Fruit fly (Drosophila melanogaster): Measurements from ENCODE around the gene CtsK1.

Gene CtsK1

dm6 chr3L:13993742-13994719, at the start of gene CtsK1 (continued):
- TF ChIP-seq svp (GFP tag): no peak
- peak; percentile 31 for TF ChIP-seq topi (GFP tag; optimal IDR thresholded peaks at IDR 0.05)
- peak; percentile 50 for TF ChIP-seq Hr39 (GFP tag; optimal IDR thresholded peaks at IDR 0.05)
- TF ChIP-seq dsx (GFP tag; optimal IDR thresholded peaks at IDR 0.05; ENCODE audit: poor library complexity, severe bottlenecking): peak; percentile 18
- TF ChIP-seq fkh (GFP tag; optimal IDR thresholded peaks at IDR 0.05): no peak
- TF ChIP-seq CG11294 (GFP tag; IDR thresholded peaks at IDR 0.05): peak; percentile 70
- peak; percentile 88 for TF ChIP-seq CG15336 (GFP tag; IDR thresholded peaks at IDR 0.05)
- TF ChIP-seq Gug (GFP tag; IDR thresholded peaks at IDR 0.05): peak; percentile 68
- no peak for TF ChIP-seq CG7368 (GFP tag; optimal IDR thresholded peaks at IDR 0.05)
- peak; percentile 68 for TF ChIP-seq acj6 (GFP tag; optimal IDR thresholded peaks at IDR 0.05)

dm6 chr3L:13946003-13946402, 48.0 kb upstream of the CtsK1 start:
- TF ChIP-seq Eip78C (GFP tag) (peak; percentile 7), dac (GFP tag; optimal IDR thresholded peaks at IDR 0.05) (no peak)

- TF ChIP-seq Gug (GFP tag; IDR thresholded peaks at IDR 0.05): no peak
- TF ChIP-seq dsx (GFP tag; optimal IDR thresholded peaks at IDR 0.05; ENCODE audit: poor library complexity, severe bottlenecking): no peak
- peak; percentile 80 for TF ChIP-seq Eip78C (GFP tag)
- TF ChIP-seq spab (GFP tag; optimal IDR thresholded peaks at IDR 0.05): no peak
- peak; percentile 45 for TF ChIP-seq esn (GFP tag; optimal IDR thresholded peaks at IDR 0.05)
- peak; percentile 26 for TF ChIP-seq Eip75B (GFP tag; optimal IDR thresholded peaks at IDR 0.05)
- no peak for TF ChIP-seq CG6854 (GFP tag; optimal IDR thresholded peaks at IDR 0.05)
- TF ChIP-seq pdm3 (GFP tag; optimal IDR thresholded peaks at IDR 0.05): peak; percentile 35
- peak; percentile 87 for TF ChIP-seq CG15336 (GFP tag; IDR thresholded peaks at IDR 0.05)
- TF ChIP-seq ss (GFP tag; optimal IDR thresholded peaks at IDR 0.05): no peak
- no peak for TF ChIP-seq CG11762 (GFP tag; optimal IDR thresholded peaks at IDR 0.05; ENCODE audit: insufficient read depth)
- peak; percentile 49 for TF ChIP-seq CG34406 (GFP tag; optimal IDR thresholded peaks at IDR 0.05)
- no peak for TF ChIP-seq Ets21C (GFP tag; optimal IDR thresholded peaks at IDR 0.05)
- TF ChIP-seq Hr4 (GFP tag; optimal IDR thresholded peaks at IDR 0.05): peak; percentile 29
- peak; percentile 81 for TF ChIP-seq CG8119 (GFP tag; IDR thresholded peaks at IDR 0.05)
- TF ChIP-seq CG31627 (GFP tag; optimal IDR thresholded peaks at IDR 0.05): peak; percentile 38
- TF ChIP-seq CG10669 (GFP tag; optimal IDR thresholded peaks at IDR 0.05): peak; percentile 19
- peak; percentile 51 for TF ChIP-seq CG8632 (GFP tag; optimal IDR thresholded peaks at IDR 0.05)
- peak; percentile 34 for TF ChIP-seq CG32006 (GFP tag; optimal IDR thresholded peaks at IDR 0.05)
- no peak for TF ChIP-seq Eip93F (GFP tag; optimal IDR thresholded peaks at IDR 0.05)
- peak; percentile 42 for TF ChIP-seq lz (GFP tag; optimal IDR thresholded peaks at IDR 0.05)
- peak; percentile 54 for TF ChIP-seq net (GFP tag; optimal IDR thresholded peaks at IDR 0.05)
- no peak for TF ChIP-seq CG3032 (tag; optimal IDR thresholded peaks at IDR 0.05)
- TF ChIP-seq CG1621 (tag; optimal IDR thresholded peaks at IDR 0.05): no peak
- peak; percentile 46 for TF ChIP-seq achi (GFP tag; optimal IDR thresholded peaks at IDR 0.05)
- TF ChIP-seq CG6276 (GFP tag; optimal IDR thresholded peaks at IDR 0.05): peak; percentile 73
- peak; percentile 44 for TF ChIP-seq CG6792 (GFP tag; optimal IDR thresholded peaks at IDR 0.05)
- TF ChIP-seq topi (GFP tag; optimal IDR thresholded peaks at IDR 0.05): peak; percentile 2
- TF ChIP-seq CG11902 (GFP tag; optimal IDR thresholded peaks at IDR 0.05): no peak
- TF ChIP-seq Smox (GFP tag; optimal IDR thresholded peaks at IDR 0.05): peak; percentile 36
- peak; percentile 31 for TF ChIP-seq Sox102F (GFP tag; optimal IDR thresholded peaks at IDR 0.05)
- peak; percentile 29 for TF ChIP-seq Hr39 (GFP tag; optimal IDR thresholded peaks at IDR 0.05)
- TF ChIP-seq CG8319 (GFP tag; optimal IDR thresholded peaks at IDR 0.05): no peak
- no peak for TF ChIP-seq dac (GFP tag; optimal IDR thresholded peaks at IDR 0.05)
- TF ChIP-seq CG3919 (GFP tag; optimal IDR thresholded peaks at IDR 0.05): peak; percentile 49
- no peak for TF ChIP-seq Hr38 (GFP tag; optimal IDR thresholded peaks at IDR 0.05)
- TF ChIP-seq CG10631 (GFP tag; optimal IDR thresholded peaks at IDR 0.05): no peak
- peak; percentile 28 for TF ChIP-seq fkh (GFP tag; optimal IDR thresholded peaks at IDR 0.05)
- no peak for TF ChIP-seq svp (GFP tag)
- TF ChIP-seq vri (GFP tag; optimal IDR thresholded peaks at IDR 0.05): peak; percentile 14
- no peak for TF ChIP-seq CG11294 (GFP tag; IDR thresholded peaks at IDR 0.05)
- peak; percentile 27 for TF ChIP-seq acj6 (GFP tag; optimal IDR thresholded peaks at IDR 0.05)
Observed at dm6 chr3L:13949440-13950066, 44.5 kb upstream of the CtsK1 start.

All from whole organism, prepupa.